Worm (Caenorhabditis elegans) whole organism, young adult: Measurements from ENCODE around the gene nhr-125.

ENCODE experiments used
- F52B5.7 ChIP-seq: sonication (generic microtip); optimal IDR thresholded peaks from 2 replicates; lab custom pipeline; 2016; ENCODE audit warnings: mild to moderate bottlenecking, missing genetic modification characterization, missing compliant biosample characterization
- F57A8.1 ChIP-seq: fragments of 200-800 bp; sonication (Bioruptor generic); optimal IDR thresholded peaks from 2 replicates; lab custom pipeline; 2018; ENCODE audit warnings: mild to moderate bottlenecking, missing genetic modification characterization, moderate library complexity, missing compliant biosample characterization
- F57C9.4 ChIP-seq: sonication (generic microtip); optimal IDR thresholded peaks from 2 replicates; lab custom pipeline; 2017; ENCODE audit warnings: mild to moderate bottlenecking, missing genetic modification characterization, missing compliant biosample characterization
- T07F8.4 ChIP-seq: sonication (generic microtip); optimal IDR thresholded peaks from 2 replicates; lab custom pipeline; 2016; ENCODE audit warnings: mild to moderate bottlenecking, missing genetic modification characterization, moderate library complexity, missing compliant biosample characterization
- T26A5.8 ChIP-seq: sonication (generic microtip); optimal IDR thresholded peaks from 2 replicates; lab custom pipeline; 2016; ENCODE audit warnings: missing genetic modification characterization, missing compliant biosample characterization
- Y53G8AR.9 ChIP-seq: fragments of 200-800 bp; sonication (Bioruptor generic); conservative IDR thresholded peaks from 2 replicates; pipeline ENCODE4 v1.3.6; 2022; ENCODE audit warnings: missing genetic modification reagents, missing genetic modification characterization, missing compliant biosample characterization
- Y67H2A.10 ChIP-seq: fragments of 200-800 bp; sonication (Bioruptor generic); conservative IDR thresholded peaks from 2 replicates; pipeline ENCODE4 v1.3.6; 2022; ENCODE audit warnings: missing genetic modification reagents, missing genetic modification characterization, missing compliant biosample characterization
- Y95B8A.8 ChIP-seq: fragments of 200-800 bp; sonication (Bioruptor generic); IDR thresholded peaks from 2 replicates; pipeline ENCODE4 v1.3.6; 2022; ENCODE audit warnings: missing genetic modification reagents, missing genetic modification characterization, missing compliant biosample characterization
- attf-3 ChIP-seq: fragments of 200-800 bp; sonication (Bioruptor generic); conservative IDR thresholded peaks from 2 replicates; pipeline ENCODE4 v1.3.6; 2022; ENCODE audit warnings: missing genetic modification reagents, missing genetic modification characterization, missing compliant biosample characterization
- cebp-1 ChIP-seq, 2 experiments: fragments of 200-800 bp in 1 of 2; sonication (Bioruptor generic) in 1 of 2; sonication (generic microtip) in 1 of 2; IDR thresholded peaks in 1 of 2; optimal IDR thresholded peaks in 1 of 2; 2 replicates each; pipeline versions ENCODE4 v1.3.6 to Lab custom; 2017 to 2022; ENCODE audit warnings: missing compliant biosample characterization in 2 of 2, missing genetic modification characterization in 2 of 2, mild to moderate bottlenecking in 1 of 2, missing genetic modification reagents in 1 of 2, moderate library complexity in 1 of 2
- cebp-2 ChIP-seq: fragments of 200-800 bp; sonication (Bioruptor generic); IDR thresholded peaks from 2 replicates; pipeline ENCODE4 v1.3.6; 2022; ENCODE audit warnings: missing genetic modification characterization, missing compliant biosample characterization
- ceh-27 ChIP-seq: fragments of 200-800 bp; sonication (Bioruptor generic); optimal IDR thresholded peaks from 2 replicates; lab custom pipeline; 2018; ENCODE audit warnings: mild to moderate bottlenecking, missing genetic modification characterization, moderate library complexity, missing compliant biosample characterization
- ceh-79 ChIP-seq: sonication (generic microtip); optimal IDR thresholded peaks from 2 replicates; lab custom pipeline; 2017; ENCODE audit warnings: mild to moderate bottlenecking, missing genetic modification characterization, missing compliant biosample characterization
- ceh-91 ChIP-seq: fragments of 200-800 bp; sonication (Bioruptor generic); IDR thresholded peaks from 2 replicates; pipeline ENCODE4 v1.3.6; 2022; ENCODE audit warnings: missing genetic modification reagents, missing genetic modification characterization, missing compliant biosample characterization
- efl-1 ChIP-seq: fragments of 150-350 bp; optimal IDR thresholded peaks from 2 replicates; lab custom pipeline; 2014; ENCODE audit warnings: missing biosample characterization, missing genetic modification reagents, missing genetic modification characterization
- ets-4 ChIP-seq: fragments of 200-800 bp; sonication (Bioruptor generic); optimal IDR thresholded peaks from 2 replicates; lab custom pipeline; 2018; ENCODE audit warnings: mild to moderate bottlenecking, missing genetic modification characterization, missing compliant biosample characterization
- fkh-3 ChIP-seq: sonication (generic microtip); optimal IDR thresholded peaks from 2 replicates; lab custom pipeline; 2016; ENCODE audit warnings: mild to moderate bottlenecking, missing genetic modification characterization, missing compliant biosample characterization
- hmg-1.2 ChIP-seq: fragments of 200-800 bp; sonication (Bioruptor generic); IDR thresholded peaks from 2 replicates; pipeline ENCODE4 v1.3.6; 2022; ENCODE audit warnings: missing genetic modification reagents, missing genetic modification characterization, missing compliant biosample characterization
- hmg-20 ChIP-seq: fragments of 200-800 bp; sonication (Bioruptor generic); IDR thresholded peaks from 2 replicates; pipeline ENCODE4 v1.3.6; 2022; ENCODE audit warnings: missing genetic modification reagents, missing genetic modification characterization, missing compliant biosample characterization
- hsf-1 ChIP-seq: fragments of 200-800 bp; sonication (Bioruptor generic); IDR thresholded peaks from 2 replicates; pipeline ENCODE4 v1.3.6; 2022; ENCODE audit warnings: missing genetic modification reagents, missing genetic modification characterization, missing compliant biosample characterization
- lin-26 ChIP-seq: fragments of 200-800 bp; sonication (Bioruptor generic); IDR thresholded peaks from 2 replicates; pipeline ENCODE4 v1.3.6; 2022; ENCODE audit warnings: missing genetic modification reagents, missing genetic modification characterization, missing compliant biosample characterization
- lsl-1 ChIP-seq: fragments of 200-800 bp; sonication (Bioruptor generic); optimal IDR thresholded peaks from 2 replicates; lab custom pipeline; 2018; ENCODE audit warnings: mild to moderate bottlenecking, missing genetic modification characterization, moderate library complexity, missing compliant biosample characterization
- madf-6 ChIP-seq: fragments of 200-800 bp; sonication (Bioruptor generic); IDR thresholded peaks from 2 replicates; pipeline ENCODE4 v1.3.6; 2022; ENCODE audit warnings: missing genetic modification reagents, missing genetic modification characterization, missing compliant biosample characterization
- mel-28 ChIP-seq: sonication (generic microtip); optimal IDR thresholded peaks from 2 replicates; lab custom pipeline; 2016; ENCODE audit warnings: borderline replicate concordance, mild to moderate bottlenecking, missing genetic modification characterization, missing compliant biosample characterization
- nhr-179 ChIP-seq: sonication (generic microtip); optimal IDR thresholded peaks from 2 replicates; lab custom pipeline; 2016; ENCODE audit warnings: mild to moderate bottlenecking, missing genetic modification characterization, missing compliant biosample characterization
- nhr-27 ChIP-seq: fragments of 200-800 bp; sonication (Bioruptor generic); optimal IDR thresholded peaks from 2 replicates; lab custom pipeline; 2018; ENCODE audit warnings: mild to moderate bottlenecking, missing genetic modification characterization, moderate library complexity, missing compliant biosample characterization
- pha-4 ChIP-seq: fragments of 150-350 bp; sonication (generic microtip); optimal IDR thresholded peaks from 2 replicates; lab custom pipeline; 2014; ENCODE audit warnings: missing biosample characterization, missing genetic modification reagents, missing genetic modification characterization
- repo-1 ChIP-seq: sonication (generic microtip); optimal IDR thresholded peaks from 2 replicates; lab custom pipeline; 2017; ENCODE audit warnings: mild to moderate bottlenecking, missing genetic modification characterization, missing compliant biosample characterization
- rpc-1 ChIP-seq, 2 experiments: fragments of 150-350 bp in 1 of 2; sonication (generic microtip) in 1 of 2; optimal IDR thresholded peaks; 2 replicates each; lab custom pipeline; 2014 to 2018; ENCODE audit warnings: missing biosample characterization in 1 of 2, missing genetic modification characterization in 1 of 2, missing genetic modification reagents in 1 of 2, missing genotype in 1 of 2
- snpc-1.1 ChIP-seq: sonication (generic microtip); optimal IDR thresholded peaks from 2 replicates; lab custom pipeline; 2017; ENCODE audit warnings: missing genetic modification characterization, mild to moderate bottlenecking, missing compliant biosample characterization, antibody characterized with exemption, moderate library complexity, missing genotype, missing genetic modification reagents; ENCODE audit not compliant: insufficient read depth
- snpc-1.3 ChIP-seq: sonication (generic microtip); optimal IDR thresholded peaks from 2 replicates; lab custom pipeline; 2017; ENCODE audit warnings: missing genetic modification characterization, mild to moderate bottlenecking, missing compliant biosample characterization, antibody characterized with exemption, moderate library complexity, missing genotype, missing genetic modification reagents; ENCODE audit not compliant: insufficient read depth
- snpc-3.4 ChIP-seq: sonication (generic microtip); optimal IDR thresholded peaks from 2 replicates; lab custom pipeline; 2017; ENCODE audit warnings: missing genetic modification characterization, mild to moderate bottlenecking, missing compliant biosample characterization, antibody characterized with exemption, moderate library complexity, missing genotype, missing genetic modification reagents
- tbx-9 ChIP-seq: sonication (generic microtip); optimal IDR thresholded peaks from 2 replicates; lab custom pipeline; 2016; ENCODE audit warnings: borderline replicate concordance, missing genetic modification characterization, inconsistent platforms, missing compliant biosample characterization
- zim-3 ChIP-seq: sonication (generic microtip); optimal IDR thresholded peaks from 2 replicates; lab custom pipeline; 2017; ENCODE audit warnings: mild to moderate bottlenecking, missing genetic modification characterization, moderate library complexity, missing compliant biosample characterization
- ztf-25 ChIP-seq: fragments of 200-800 bp; sonication (Bioruptor generic); IDR thresholded peaks from 2 replicates; pipeline ENCODE4 v1.3.6; 2022; ENCODE audit warnings: missing genetic modification reagents, missing genetic modification characterization, missing compliant biosample characterization
- ztf-26 ChIP-seq: sonication (generic microtip); optimal IDR thresholded peaks from 2 replicates; lab custom pipeline; 2017; ENCODE audit warnings: missing genetic modification characterization, missing compliant biosample characterization
- ztf-28 ChIP-seq: fragments of 200-800 bp; sonication (Bioruptor generic); IDR thresholded peaks from 2 replicates; pipeline ENCODE4 v1.3.6; 2022; ENCODE audit warnings: missing genetic modification reagents, missing genetic modification characterization, missing compliant biosample characterization

The nhr-125 gene

ce11 chrV:4302842-4303241 lies 22.5 kb downstream of the nhr-125 start:
- TF ChIP-seq attf-3 (GFP tag; lab: Robert Waterston, UW) (no peak), mel-28 (no peak), T07F8.4 (tag; lab: Kevin White, UChicago) (no peak), snpc-1.3 (tag; lab: Kevin White, UChicago) (no peak), rpc-1 (optimal IDR thresholded peaks at IDR 0.05; lab: Kevin White, UChicago) (no peak), rpc-1 (tag; optimal IDR thresholded peaks at IDR 0.05; lab: Kevin White, UChicago) (no peak), ztf-28 (no peak), efl-1 (no peak), T26A5.8 (tag; lab: Kevin White, UChicago) (no peak), hmg-1.2 (GFP tag; lab: Robert Waterston, UW) (no peak), madf-6 (GFP tag; lab: Robert Waterston, UW) (no peak), hmg-20 (GFP tag; lab: Robert Waterston, UW) (no peak)

ce11 chrV:4299741-4300140 lies 25.6 kb downstream of the nhr-125 start, which contains the start of gene ZC132.3:
Gene ZC132.3, minus strand, starts transcription at chrV:4299841.
- TF ChIP-seq lin-26 (GFP tag; lab: Robert Waterston, UW) (no peak), repo-1 (tag; lab: Kevin White, UChicago) (no peak), F57A8.1 (GFP tag; lab: Kevin White, UChicago) (no peak), hsf-1 (GFP tag; lab: Robert Waterston, UW) (no peak), lsl-1 (GFP tag; lab: Kevin White, UChicago) (no peak), nhr-179 (tag; lab: Kevin White, UChicago) (no peak), cebp-2 (GFP tag; lab: Robert Waterston, UW) (no peak), nhr-27 (no peak), Y95B8A.8 (GFP tag; lab: Robert Waterston, UW) (no peak), fkh-3 (tag; lab: Kevin White, UChicago) (no peak), ztf-28 (no peak), snpc-3.4 (tag; lab: Kevin White, UChicago) (no peak), ceh-91 (GFP tag; lab: Robert Waterston, UW) (no peak)

- no peak for TF ChIP-seq cebp-2 (GFP tag; lab: Robert Waterston, UW)
- no peak for TF ChIP-seq ztf-25 (GFP tag; lab: Robert Waterston, UW)
- no peak for TF ChIP-seq attf-3 (GFP tag; lab: Robert Waterston, UW)
- TF ChIP-seq ets-4 = no peak
- no peak for TF ChIP-seq ceh-79 (tag; lab: Kevin White, UChicago)
- no peak for TF ChIP-seq tbx-9 (tag; lab: Kevin White, UChicago)
- no peak for TF ChIP-seq Y67H2A.10
- TF ChIP-seq F52B5.7 (tag; lab: Kevin White, UChicago) = no peak
- TF ChIP-seq F57C9.4 (tag; lab: Kevin White, UChicago) = no peak
- TF ChIP-seq ztf-26 = no peak
- no peak for TF ChIP-seq zim-3 (tag; lab: Kevin White, UChicago)
- TF ChIP-seq Y53G8AR.9 = no peak
- TF ChIP-seq efl-1 = no peak
- no peak for TF ChIP-seq ztf-28
- no peak for TF ChIP-seq pha-4 (tag; lab: Kevin White, UChicago)
- TF ChIP-seq ceh-27 (GFP tag; lab: Kevin White, UChicago) = no peak
- TF ChIP-seq cebp-1 (GFP tag; IDR thresholded peaks at IDR 0.05; lab: Robert Waterston, UW) = no peak
- TF ChIP-seq cebp-1 (tag; optimal IDR thresholded peaks at IDR 0.05; lab: Kevin White, UChicago) = no peak
- no peak for TF ChIP-seq snpc-1.1 (tag; lab: Kevin White, UChicago)
- TF ChIP-seq, all 124 proteins: peak for 0
Observed at ce11 chrV:4298579-4298978, 26.7 kb downstream of the nhr-125 start, which contains the start of gene ZC132.11. Gene ZC132.11, minus strand, starts transcription at chrV:4298679.
